Fruit fly (Drosophila melanogaster) whole organism, embryonic: ENCODE measurements around the gene CG31759.

ENCODE experiments used
- B-H1 ChIP-seq: fragments of 200-800 bp; sonication (Bioruptor generic); IDR thresholded peaks from 3 replicates; pipeline ENCODE4 v1.3.6; 2022; ENCODE audit warnings: missing biosample characterization, missing genetic modification characterization
- CG1233 ChIP-seq: fragments of 200-800 bp; sonication (Bioruptor generic); optimal IDR thresholded peaks from 4 replicates; lab custom pipeline; 2018; ENCODE audit warnings: missing biosample characterization, mild to moderate bottlenecking, missing genetic modification characterization
- CG1603 ChIP-seq: fragments of 200-800 bp; sonication (Bioruptor generic); optimal IDR thresholded peaks from 2 replicates; lab custom pipeline; 2019; ENCODE audit warnings: missing biosample characterization, mild to moderate bottlenecking, missing genetic modification characterization, moderate library complexity
- CG17186 ChIP-seq: fragments of 200-800 bp; sonication (Bioruptor generic); optimal IDR thresholded peaks from 3 replicates; lab custom pipeline; 2017; ENCODE audit warnings: missing biosample characterization, missing genetic modification reagents, missing genetic modification characterization
- CG17829 ChIP-seq: fragments of 200-800 bp; optimal IDR thresholded peaks from 2 replicates; lab custom pipeline; 2019; ENCODE audit warnings: missing biosample characterization, mild to moderate bottlenecking, missing genetic modification characterization, moderate library complexity
- CG18262 ChIP-seq: fragments of 200-800 bp; optimal IDR thresholded peaks from 3 replicates; lab custom pipeline; 2019; ENCODE audit warnings: missing biosample characterization, mild to moderate bottlenecking, missing genetic modification characterization, moderate library complexity
- CG18619 ChIP-seq: fragments of 200-800 bp; sonication (Bioruptor generic); optimal IDR thresholded peaks from 3 replicates; lab custom pipeline; 2017; ENCODE audit warnings: missing biosample characterization, mild to moderate bottlenecking, missing genetic modification characterization
- CG2116 ChIP-seq: fragments of 200-800 bp; sonication (Bioruptor generic); optimal IDR thresholded peaks from 3 replicates; lab custom pipeline; 2018; ENCODE audit warnings: missing biosample characterization, mild to moderate bottlenecking, missing genetic modification characterization
- CG30020 ChIP-seq: fragments of 200-800 bp; optimal IDR thresholded peaks from 2 replicates; lab custom pipeline; 2019; ENCODE audit warnings: missing biosample characterization, mild to moderate bottlenecking, missing genetic modification characterization, moderate library complexity
- CG31441 ChIP-seq: fragments of 200-800 bp; sonication (Bioruptor generic); IDR thresholded peaks from 2 replicates; pipeline ENCODE4 v1.3.6; 2022; ENCODE audit warnings: missing biosample characterization, missing genetic modification characterization
- CG34422 ChIP-seq: fragments of 200-800 bp; sonication (Bioruptor generic); IDR thresholded peaks from 3 replicates; pipeline ENCODE4 v1.3.6; 2022; ENCODE audit warnings: missing biosample characterization, missing genetic modification characterization
- CG3995 ChIP-seq: fragments of 200-800 bp; sonication (Bioruptor generic); optimal IDR thresholded peaks from 3 replicates; lab custom pipeline; 2016; ENCODE audit warnings: missing biosample characterization, missing genetic modification characterization
- CG4282 ChIP-seq: fragments of 200-800 bp; sonication (Bioruptor generic); optimal IDR thresholded peaks from 2 replicates; lab custom pipeline; 2016; ENCODE audit warnings: missing biosample characterization, missing genetic modification characterization
- CG6254 ChIP-seq: fragments of 200-800 bp; sonication (Bioruptor generic); optimal IDR thresholded peaks from 3 replicates; lab custom pipeline; 2017; ENCODE audit warnings: mild to moderate bottlenecking, missing biosample characterization, missing genetic modification reagents, missing genetic modification characterization
- CG6689 ChIP-seq: fragments of 200-800 bp; sonication (Bioruptor generic); IDR thresholded peaks from 2 replicates; pipeline ENCODE4 v1.3.6; 2022; ENCODE audit warnings: missing biosample characterization, missing genetic modification characterization
- CG6765 ChIP-seq: fragments of 200-800 bp; sonication (Bioruptor generic); optimal IDR thresholded peaks from 3 replicates; lab custom pipeline; 2017; ENCODE audit warnings: missing biosample characterization, mild to moderate bottlenecking, missing genetic modification characterization
- CG6854 ChIP-seq: fragments of 200-800 bp; sonication (Bioruptor generic); optimal IDR thresholded peaks from 3 replicates; lab custom pipeline; 2017; ENCODE audit warnings: missing biosample characterization, mild to moderate bottlenecking, missing genetic modification characterization
- CG8924 ChIP-seq: fragments of 200-800 bp; optimal IDR thresholded peaks from 3 replicates; lab custom pipeline; 2019; ENCODE audit warnings: missing biosample characterization, mild to moderate bottlenecking, missing genetic modification characterization, moderate library complexity
- CG9797 ChIP-seq: fragments of 200-800 bp; sonication (Bioruptor generic); optimal IDR thresholded peaks from 3 replicates; lab custom pipeline; 2018; ENCODE audit warnings: missing biosample characterization, mild to moderate bottlenecking, missing genetic modification characterization
- CoRest ChIP-seq: fragments of 200-800 bp; sonication (Bioruptor generic); optimal IDR thresholded peaks from 3 replicates; lab custom pipeline; 2018; ENCODE audit warnings: missing biosample characterization, mild to moderate bottlenecking, missing genetic modification characterization, moderate library complexity
- Dad ChIP-seq: fragments of 200-800 bp; sonication (Bioruptor generic); optimal IDR thresholded peaks from 3 replicates; lab custom pipeline; 2016; ENCODE audit warnings: missing biosample characterization, missing genetic modification characterization
- HLH54F ChIP-seq: fragments of 200-800 bp; sonication (Bioruptor generic); optimal IDR thresholded peaks from 3 replicates; lab custom pipeline; 2016; ENCODE audit warnings: missing biosample characterization, missing genetic modification characterization
- Hmr ChIP-seq: fragments of 200-800 bp; sonication (Bioruptor generic); optimal IDR thresholded peaks from 3 replicates; lab custom pipeline; 2017; ENCODE audit warnings: mild to moderate bottlenecking, missing biosample characterization, missing genetic modification reagents, missing genetic modification characterization
- Hr78 ChIP-seq, 2 experiments: fragments of 200-800 bp in 1 of 2; fragments of >200 bp in 1 of 2; sonication (Bioruptor generic) in 1 of 2; optimal IDR thresholded peaks; 2 replicates each; lab custom pipeline; 2017 to 2019; ENCODE audit warnings: missing biosample characterization in 2 of 2, missing genetic modification characterization in 2 of 2, mild to moderate bottlenecking in 1 of 2, moderate library complexity in 1 of 2
- Hsf ChIP-seq: fragments of 200-800 bp; sonication (Bioruptor generic); optimal IDR thresholded peaks from 3 replicates; lab custom pipeline; 2016; ENCODE audit warnings: missing biosample characterization, missing genetic modification characterization
- MESR4 ChIP-seq: fragments of 200-800 bp; sonication (Bioruptor generic); optimal IDR thresholded peaks from 2 replicates; lab custom pipeline; 2018; ENCODE audit warnings: missing biosample characterization, mild to moderate bottlenecking, missing genetic modification characterization, moderate library complexity
- Med ChIP-seq: fragments of 200-800 bp; sonication (Bioruptor generic); peaks from one replicate; lab custom pipeline; 2016; ENCODE audit warnings: missing biosample characterization, missing genetic modification characterization, mild to moderate bottlenecking, inconsistent platforms, moderate library complexity
- Neu2 ChIP-seq: fragments of 200-800 bp; sonication (Bioruptor generic); optimal IDR thresholded peaks from 3 replicates; lab custom pipeline; 2016; ENCODE audit warnings: missing biosample characterization, missing genetic modification characterization, borderline replicate concordance
- Sry-δ ChIP-seq: fragments of 200-800 bp; sonication (Bioruptor generic); optimal IDR thresholded peaks from 2 replicates; lab custom pipeline; 2016; ENCODE audit warnings: missing biosample characterization, missing genetic modification characterization
- Stat92E ChIP-seq, 3 experiments: fragments of >200 bp in 2 of 3; fragments of 200-800 bp in 1 of 3; sonication (Bioruptor generic) in 1 of 3; optimal IDR thresholded peaks; 2 replicates each; lab custom pipeline; 2017 to 2019; ENCODE audit warnings: missing biosample characterization in 3 of 3, missing genetic modification characterization in 3 of 3, mild to moderate bottlenecking in 1 of 3, moderate library complexity in 1 of 3
- chinmo ChIP-seq: fragments of 200-800 bp; sonication (Bioruptor generic); IDR thresholded peaks from 4 replicates; pipeline ENCODE4 v1.3.6; 2022; ENCODE audit warnings: missing biosample characterization, missing genetic modification characterization; ENCODE audit not compliant: partially characterized antibody
- croc ChIP-seq: fragments of 200-800 bp; sonication (Bioruptor generic); conservative IDR thresholded peaks from 3 replicates; pipeline ENCODE4 v1.3.6; 2022; ENCODE audit warnings: missing biosample characterization, missing genetic modification characterization
- dimm ChIP-seq: fragments of 200-800 bp; sonication (Bioruptor generic); IDR thresholded peaks from 2 replicates; pipeline ENCODE4 v1.3.6; 2022; ENCODE audit warnings: missing biosample characterization, missing genetic modification characterization
- fd3F ChIP-seq: fragments of 200-800 bp; sonication (Bioruptor generic); optimal IDR thresholded peaks from 2 replicates; lab custom pipeline; 2018; ENCODE audit warnings: missing biosample characterization, mild to moderate bottlenecking, missing genetic modification characterization, moderate library complexity
- jing ChIP-seq: fragments of 200-800 bp; sonication (Bioruptor generic); optimal IDR thresholded peaks from 2 replicates; lab custom pipeline; 2018; ENCODE audit warnings: missing biosample characterization, mild to moderate bottlenecking, missing genetic modification characterization
- ken ChIP-seq: fragments of 200-800 bp; sonication (Bioruptor generic); IDR thresholded peaks from 3 replicates; pipeline ENCODE4 v1.3.6; 2022; ENCODE audit warnings: missing biosample characterization, missing genetic modification characterization
- kni ChIP-seq: fragments of 200-800 bp; sonication (Bioruptor generic); optimal IDR thresholded peaks from 3 replicates; lab custom pipeline; 2017; ENCODE audit warnings: mild to moderate bottlenecking, missing biosample characterization, missing genetic modification reagents, missing genetic modification characterization
- nom ChIP-seq: fragments of 200-800 bp; sonication (Bioruptor generic); optimal IDR thresholded peaks from 2 replicates; lab custom pipeline; 2017; ENCODE audit warnings: missing biosample characterization, missing genetic modification characterization, mild to moderate bottlenecking, moderate library complexity, missing genetic modification reagents
- pfk ChIP-seq: fragments of 200-800 bp; sonication (Bioruptor generic); optimal IDR thresholded peaks from 2 replicates; lab custom pipeline; 2018; ENCODE audit warnings: missing biosample characterization, mild to moderate bottlenecking, missing genetic modification characterization, moderate library complexity
- pita ChIP-seq: fragments of 200-800 bp; sonication (Bioruptor generic); optimal IDR thresholded peaks from 2 replicates; lab custom pipeline; 2017; ENCODE audit warnings: missing biosample characterization, mild to moderate bottlenecking, missing genetic modification characterization
- pnt ChIP-seq: fragments of 200-800 bp; sonication (Bioruptor generic); optimal IDR thresholded peaks from 3 replicates; lab custom pipeline; 2016; ENCODE audit warnings: missing biosample characterization, missing genetic modification characterization
- pros ChIP-seq: fragments of 200-800 bp; sonication (Bioruptor generic); optimal IDR thresholded peaks from 3 replicates; lab custom pipeline; 2019; ENCODE audit warnings: missing biosample characterization, mild to moderate bottlenecking, missing genetic modification characterization, moderate library complexity
- salm ChIP-seq: fragments of 200-800 bp; sonication (Bioruptor generic); optimal IDR thresholded peaks from 2 replicates; lab custom pipeline; 2018; ENCODE audit warnings: missing biosample characterization, mild to moderate bottlenecking, missing genetic modification characterization
- stwl ChIP-seq: fragments of 200-800 bp; sonication (Bioruptor generic); optimal IDR thresholded peaks from 3 replicates; lab custom pipeline; 2018; ENCODE audit warnings: missing biosample characterization, mild to moderate bottlenecking, missing genetic modification characterization, moderate library complexity
- trem ChIP-seq: fragments of 200-800 bp; optimal IDR thresholded peaks from 3 replicates; lab custom pipeline; 2019; ENCODE audit warnings: missing biosample characterization, mild to moderate bottlenecking, missing genetic modification characterization, moderate library complexity
- usp ChIP-seq: fragments of >200 bp; optimal IDR thresholded peaks from 2 replicates; lab custom pipeline; 2017; ENCODE audit warnings: missing biosample characterization, missing genetic modification characterization
- zen ChIP-seq: fragments of 200-800 bp; sonication (Bioruptor generic); optimal IDR thresholded peaks from 3 replicates; lab custom pipeline; 2018; ENCODE audit warnings: missing biosample characterization, mild to moderate bottlenecking, missing genetic modification characterization, moderate library complexity

CG31759 gene

dm6 chr2L:12172536-12173234 is 34.8 kb upstream of the CG31759 start, which contains the start of the genes CG6583 and crok (continued):
- peak; percentile 33 for TF ChIP-seq Sry-δ (GFP tag; lab: Kevin White, UChicago)
- no peak for TF ChIP-seq Hsf (GFP tag; lab: Kevin White, UChicago)
- TF ChIP-seq CG6254 (GFP tag; lab: Kevin White, UChicago) = no peak
- TF ChIP-seq dimm = no peak
- TF ChIP-seq trem (tag; lab: Kevin White, UChicago) = peak; percentile 62
- no peak for TF ChIP-seq CG4282 (GFP tag; lab: Kevin White, UChicago)
- peak; percentile 69 for TF ChIP-seq CG9797 (GFP tag; lab: Kevin White, UChicago)
- no peak for TF ChIP-seq salm
- no peak for TF ChIP-seq ken (GFP tag; lab: Robert Waterston, UW)
- no peak for TF ChIP-seq Hr78 (GFP tag; optimal IDR thresholded peaks at IDR 0.05; lab: Kevin White, UChicago)
- no peak for TF ChIP-seq HLH54F (GFP tag; lab: Kevin White, UChicago)
- peak; percentile 37 for TF ChIP-seq Hmr (GFP tag; lab: Kevin White, UChicago)
- TF ChIP-seq B-H1 (GFP tag; lab: Robert Waterston, UW) = no peak
- peak; percentile 52 for TF ChIP-seq pita
- peak; percentile 21 for TF ChIP-seq CG17829 (tag; lab: Kevin White, UChicago)
- TF ChIP-seq MESR4 (GFP tag; lab: Kevin White, UChicago) = peak; percentile 81
- no peak for TF ChIP-seq Neu2
- no peak for TF ChIP-seq CG1233 (GFP tag; lab: Kevin White, UChicago)
- no peak for TF ChIP-seq Stat92E (GFP tag; optimal IDR thresholded peaks at IDR 0.05; lab: Kevin White, UChicago)
- TF ChIP-seq CG17186 (GFP tag; lab: Kevin White, UChicago) = peak; percentile 55
- TF ChIP-seq CoRest (tag; lab: Kevin White, UChicago) = peak; percentile 12
- no peak for TF ChIP-seq pros
- no peak for TF ChIP-seq CG3995

dm6 chr2L:12174493-12175129 is 32.9 kb upstream of the CG31759 start, which contains the start of gene bru1:
TSS of gene bru1 (plus strand) at chr2L:12175004.
- TF ChIP-seq stwl (tag; lab: Kevin White, UChicago) = peak; percentile 90
- peak; percentile 63 for TF ChIP-seq CG2116 (GFP tag; lab: Kevin White, UChicago)
- no peak for TF ChIP-seq CG34422 (GFP tag; lab: Robert Waterston, UW)
- TF ChIP-seq zen (tag; lab: Kevin White, UChicago) = peak; percentile 64
- no peak for TF ChIP-seq CG31441
- no peak for TF ChIP-seq CG6854 (GFP tag; lab: Kevin White, UChicago)
- no peak for TF ChIP-seq CG18262
- peak; percentile 72 for TF ChIP-seq CG30020 (tag; lab: Kevin White, UChicago)
- TF ChIP-seq CG1603 (tag; lab: Kevin White, UChicago) = peak; percentile 63
- TF ChIP-seq Sry-δ (GFP tag; lab: Kevin White, UChicago) = peak; percentile 13
- TF ChIP-seq jing = no peak
- TF ChIP-seq pfk (GFP tag; lab: Kevin White, UChicago) = peak; percentile 71
- no peak for TF ChIP-seq CG18619 (GFP tag; lab: Kevin White, UChicago)

DNA sequence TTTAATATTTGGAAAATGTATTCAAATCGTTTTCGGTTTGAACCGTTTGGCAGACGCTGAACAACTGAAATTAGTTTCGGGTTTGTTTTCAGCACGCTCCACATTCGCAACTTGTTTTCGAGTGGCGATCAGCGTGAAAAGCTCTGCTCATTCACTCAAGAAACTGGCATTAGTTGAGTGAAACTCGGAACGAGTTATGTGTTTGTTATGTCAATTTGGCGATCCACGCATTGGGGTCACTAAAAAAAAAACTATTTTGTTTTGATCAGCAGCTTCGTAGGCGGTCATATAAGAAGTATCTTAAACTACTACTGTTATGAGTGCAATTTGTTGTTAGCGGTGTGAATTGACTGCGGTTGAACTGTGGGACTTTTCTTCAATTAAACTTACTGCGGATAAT is 29.9 kb upstream of the CG31759 start, which contains the start of gene atilla:
TSS of gene atilla (minus strand) at position 266 of the 400 bp plus-strand sequence.
- TF ChIP-seq fd3F (GFP tag; lab: Kevin White, UChicago) (no peak), CG8924 (tag; lab: Kevin White, UChicago) (no peak), Med (GFP tag; lab: Kevin White, UChicago) (peak; percentile 42), CG6689 (GFP tag; lab: Robert Waterston, UW) (no peak), chinmo (GFP tag; lab: Robert Waterston, UW) (peak; percentile 78; the same call in 1 of the 4 replicates), pnt (GFP tag; lab: Kevin White, UChicago) (no peak), croc (no peak), nom (GFP tag; lab: Kevin White, UChicago) (no peak), kni (GFP tag; lab: Kevin White, UChicago) (no peak), CG6765 (peak; percentile 12), Dad (GFP tag; lab: Kevin White, UChicago) (no peak), usp (no peak)
